Fruit fly (Drosophila melanogaster) whole organism, embryonic: Measurements from ENCODE around the gene Kpc1.

Experiments used
- Blimp-1 ChIP-seq: fragments of 200-800 bp; sonication (Bioruptor generic); optimal IDR thresholded peaks from 3 replicates; lab custom pipeline; 2018; ENCODE audit warnings: missing biosample characterization, missing genetic modification characterization, mild to moderate bottlenecking, moderate library complexity, missing genetic modification reagents
- CG10209 ChIP-seq: fragments of 200-800 bp; sonication (Bioruptor generic); optimal IDR thresholded peaks from 3 replicates; lab custom pipeline; 2017; ENCODE audit warnings: missing biosample characterization, mild to moderate bottlenecking, missing genetic modification characterization, missing genetic modification reagents
- CG11504 ChIP-seq: fragments of 200-800 bp; sonication (Bioruptor generic); optimal IDR thresholded peaks from 3 replicates; lab custom pipeline; 2019; ENCODE audit warnings: missing biosample characterization, mild to moderate bottlenecking, missing genetic modification characterization, moderate library complexity
- CG13775 ChIP-seq: fragments of 200-800 bp; sonication (Bioruptor generic); optimal IDR thresholded peaks from 3 replicates; lab custom pipeline; 2017; ENCODE audit warnings: missing biosample characterization, mild to moderate bottlenecking, missing genetic modification characterization
- CG14014 ChIP-seq: fragments of 200-800 bp; sonication (Bioruptor generic); IDR thresholded peaks from 2 replicates; pipeline ENCODE4 v1.3.6; 2022; ENCODE audit warnings: missing biosample characterization, missing genetic modification characterization
- CG15696 ChIP-seq: fragments of 200-800 bp; sonication (Bioruptor generic); optimal IDR thresholded peaks from 2 replicates; lab custom pipeline; 2019; ENCODE audit warnings: missing biosample characterization, mild to moderate bottlenecking, missing genetic modification characterization, moderate library complexity
- CG17361 ChIP-seq: fragments of 200-800 bp; sonication (Bioruptor generic); IDR thresholded peaks from 3 replicates; pipeline ENCODE4 v1.3.6; 2022; ENCODE audit warnings: missing biosample characterization, missing genetic modification characterization
- CG17912 ChIP-seq: fragments of 200-800 bp; sonication (Bioruptor generic); optimal IDR thresholded peaks from 2 replicates; lab custom pipeline; 2018; ENCODE audit warnings: missing biosample characterization, mild to moderate bottlenecking, missing genetic modification characterization
- CG2120 ChIP-seq: fragments of 200-800 bp; sonication (Bioruptor generic); optimal IDR thresholded peaks from 3 replicates; lab custom pipeline; 2016; ENCODE audit warnings: missing biosample characterization, missing genetic modification characterization
- CG31441 ChIP-seq: fragments of 200-800 bp; sonication (Bioruptor generic); IDR thresholded peaks from 2 replicates; pipeline ENCODE4 v1.3.6; 2022; ENCODE audit warnings: missing biosample characterization, missing genetic modification characterization
- CG32532 ChIP-seq: fragments of 200-800 bp; sonication (Bioruptor generic); IDR thresholded peaks from 2 replicates; pipeline ENCODE4 v1.3.6; 2022; ENCODE audit warnings: missing biosample characterization, missing genetic modification characterization
- CG32772 ChIP-seq: fragments of 200-800 bp; sonication (Bioruptor generic); IDR thresholded peaks from 2 replicates; pipeline ENCODE4 v1.3.6; 2022; ENCODE audit warnings: missing biosample characterization, missing genetic modification characterization
- CG34224 ChIP-seq: fragments of 200-800 bp; sonication (Bioruptor generic); IDR thresholded peaks from 3 replicates; pipeline ENCODE4 v1.3.6; 2022; ENCODE audit warnings: missing biosample characterization, missing genetic modification characterization; ENCODE audit not compliant: partially characterized antibody
- CG4617 ChIP-seq: fragments of 200-800 bp; sonication (Bioruptor generic); optimal IDR thresholded peaks from 3 replicates; lab custom pipeline; 2016; ENCODE audit warnings: missing biosample characterization, missing genetic modification characterization, borderline replicate concordance
- CG4730 ChIP-seq: fragments of 200-800 bp; sonication (Bioruptor generic); IDR thresholded peaks from 2 replicates; pipeline ENCODE4 v1.3.6; 2022; ENCODE audit warnings: missing biosample characterization, missing genetic modification characterization
- CG5180 ChIP-seq: fragments of 200-800 bp; sonication (Bioruptor generic); optimal IDR thresholded peaks from 3 replicates; lab custom pipeline; 2017; ENCODE audit warnings: missing biosample characterization, missing genetic modification characterization, mild to moderate bottlenecking, moderate library complexity, missing genetic modification reagents
- CG6272 ChIP-seq: fragments of 200-800 bp; sonication (Bioruptor generic); IDR thresholded peaks from 2 replicates; pipeline ENCODE4 v1.3.6; 2022; ENCODE audit warnings: missing biosample characterization, missing genetic modification characterization
- CG6683 ChIP-seq: fragments of 200-800 bp; sonication (Bioruptor generic); optimal IDR thresholded peaks from 2 replicates; lab custom pipeline; 2017; ENCODE audit warnings: missing biosample characterization, mild to moderate bottlenecking, missing genetic modification characterization, missing genetic modification reagents
- CG8359 ChIP-seq: fragments of 200-800 bp; sonication (Bioruptor generic); optimal IDR thresholded peaks from 2 replicates; lab custom pipeline; 2017; ENCODE audit warnings: missing biosample characterization, mild to moderate bottlenecking, missing genetic modification characterization, borderline replicate concordance
- CG8765 ChIP-seq: fragments of 200-800 bp; sonication (Bioruptor generic); IDR thresholded peaks from 2 replicates; pipeline ENCODE4 v1.3.6; 2022; ENCODE audit warnings: missing biosample characterization, missing genetic modification characterization
- Dek ChIP-seq: fragments of 200-800 bp; sonication (Bioruptor generic); optimal IDR thresholded peaks from 3 replicates; lab custom pipeline; 2019; ENCODE audit warnings: missing biosample characterization, mild to moderate bottlenecking, missing genetic modification characterization, moderate library complexity
- Drgx ChIP-seq: fragments of 200-800 bp; sonication (Bioruptor generic); IDR thresholded peaks from 2 replicates; pipeline ENCODE4 v1.3.6; 2022; ENCODE audit warnings: missing biosample characterization, missing genetic modification characterization
- Fer2 ChIP-seq: fragments of 200-800 bp; sonication (Bioruptor generic); optimal IDR thresholded peaks from 2 replicates; lab custom pipeline; 2018; ENCODE audit warnings: missing biosample characterization, mild to moderate bottlenecking, missing genetic modification characterization, moderate library complexity
- Hr3 ChIP-seq: fragments of 200-800 bp; sonication (Bioruptor generic); optimal IDR thresholded peaks from 3 replicates; lab custom pipeline; 2016; ENCODE audit warnings: missing biosample characterization, missing genetic modification characterization
- Hr39 ChIP-seq: fragments of >200 bp; optimal IDR thresholded peaks from 2 replicates; lab custom pipeline; 2017
- Kr ChIP-seq: fragments of 200-800 bp; sonication (Bioruptor generic); optimal IDR thresholded peaks from 2 replicates; lab custom pipeline; 2017; ENCODE audit warnings: missing biosample characterization, mild to moderate bottlenecking, missing genetic modification characterization
- Lim3 ChIP-seq: fragments of 200-800 bp; sonication (Bioruptor generic); IDR thresholded peaks from 2 replicates; pipeline ENCODE4 v1.3.6; 2022; ENCODE audit warnings: missing biosample characterization, missing genetic modification characterization
- MESR4 ChIP-seq: fragments of 200-800 bp; sonication (Bioruptor generic); optimal IDR thresholded peaks from 2 replicates; lab custom pipeline; 2018; ENCODE audit warnings: missing biosample characterization, mild to moderate bottlenecking, missing genetic modification characterization, moderate library complexity
- MTF-1 ChIP-seq: fragments of 200-800 bp; sonication (Bioruptor generic); optimal IDR thresholded peaks from 2 replicates; lab custom pipeline; 2018; ENCODE audit warnings: missing biosample characterization, mild to moderate bottlenecking, missing genetic modification characterization, borderline replicate concordance
- ab ChIP-seq: fragments of 200-800 bp; sonication (Bioruptor generic); optimal IDR thresholded peaks from 2 replicates; lab custom pipeline; 2016; ENCODE audit warnings: missing biosample characterization, missing genetic modification characterization
- btn ChIP-seq: fragments of 200-800 bp; sonication (Bioruptor generic); optimal IDR thresholded peaks from 2 replicates; lab custom pipeline; 2016; ENCODE audit warnings: missing biosample characterization, missing genetic modification characterization
- ewg ChIP-seq: fragments of 200-800 bp; sonication (Bioruptor generic); optimal IDR thresholded peaks from 3 replicates; lab custom pipeline; 2017; ENCODE audit warnings: mild to moderate bottlenecking, missing biosample characterization, missing genetic modification reagents, missing genetic modification characterization
- fd3F ChIP-seq: fragments of 200-800 bp; sonication (Bioruptor generic); optimal IDR thresholded peaks from 2 replicates; lab custom pipeline; 2018; ENCODE audit warnings: missing biosample characterization, mild to moderate bottlenecking, missing genetic modification characterization, moderate library complexity
- fru ChIP-seq: fragments of >200 bp; optimal IDR thresholded peaks from 2 replicates; lab custom pipeline; 2017
- gcm2 ChIP-seq: fragments of 200-800 bp; sonication (Bioruptor generic); optimal IDR thresholded peaks from 2 replicates; lab custom pipeline; 2016; ENCODE audit warnings: missing biosample characterization, missing genetic modification characterization
- kah ChIP-seq: fragments of 200-800 bp; sonication (Bioruptor generic); optimal IDR thresholded peaks from 2 replicates; lab custom pipeline; 2018; ENCODE audit warnings: missing biosample characterization, mild to moderate bottlenecking, missing genetic modification characterization
- kay ChIP-seq: fragments of 200-800 bp; sonication (Bioruptor generic); optimal IDR thresholded peaks from 2 replicates; lab custom pipeline; 2016; ENCODE audit warnings: missing biosample characterization, missing genetic modification characterization
- lab ChIP-seq: fragments of 200-800 bp; sonication (Bioruptor generic); optimal IDR thresholded peaks from 3 replicates; lab custom pipeline; 2017; ENCODE audit warnings: missing biosample characterization, missing genetic modification characterization, mild to moderate bottlenecking, moderate library complexity, missing genetic modification reagents
- lbe ChIP-seq: fragments of 200-800 bp; sonication (Bioruptor generic); optimal IDR thresholded peaks from 2 replicates; lab custom pipeline; 2016; ENCODE audit warnings: missing biosample characterization, mild to moderate bottlenecking, missing genetic modification characterization
- lov ChIP-seq, 2 experiments: fragments of 200-800 bp in 1 of 2; fragments of >200 bp in 1 of 2; sonication (Bioruptor generic) in 1 of 2; IDR thresholded peaks in 1 of 2; optimal IDR thresholded peaks in 1 of 2; 2 replicates in 1 of 2; 3 replicates in 1 of 2; pipeline versions ENCODE4 v1.3.6 to Lab custom; 2017 to 2022; ENCODE audit warnings: missing biosample characterization in 1 of 2, missing genetic modification characterization in 1 of 2
- odd ChIP-seq: fragments of 200-800 bp; sonication (Bioruptor generic); optimal IDR thresholded peaks from 2 replicates; lab custom pipeline; 2017; ENCODE audit warnings: missing biosample characterization, mild to moderate bottlenecking, missing genetic modification characterization
- pan ChIP-seq, 4 experiments: fragments of >200 bp in 3 of 4; fragments of 200-800 bp in 1 of 4; sonication (Bioruptor generic) in 1 of 4; optimal IDR thresholded peaks in 3 of 4; IDR thresholded peaks in 1 of 4; 2 replicates each; pipeline versions ENCODE4 v1.3.6 to Lab custom; 2017 to 2022; ENCODE audit warnings: missing biosample characterization in 2 of 4, missing genetic modification characterization in 2 of 4, mixed read lengths in 1 of 4
- rib ChIP-seq: fragments of 200-800 bp; sonication (Bioruptor generic); IDR thresholded peaks from 2 replicates; pipeline ENCODE4 v1.3.6; 2022; ENCODE audit warnings: missing biosample characterization, missing genetic modification characterization
- run ChIP-seq: fragments of 200-800 bp; sonication (Bioruptor generic); optimal IDR thresholded peaks from 3 replicates; lab custom pipeline; 2018; ENCODE audit warnings: missing biosample characterization, mild to moderate bottlenecking, missing genetic modification characterization
- slou ChIP-seq: fragments of 200-800 bp; sonication (Bioruptor generic); optimal IDR thresholded peaks from 3 replicates; lab custom pipeline; 2016; ENCODE audit warnings: missing biosample characterization, missing genetic modification characterization
- unc-4 ChIP-seq: fragments of 200-800 bp; sonication (Bioruptor generic); IDR thresholded peaks from 2 replicates; pipeline ENCODE4 v1.3.6; 2022; ENCODE audit warnings: missing biosample characterization, missing genetic modification characterization; ENCODE audit not compliant: partially characterized antibody
- zfh1 ChIP-seq: fragments of 200-800 bp; sonication (Bioruptor generic); IDR thresholded peaks from 3 replicates; pipeline ENCODE4 v1.3.6; 2022; ENCODE audit warnings: missing biosample characterization, missing genetic modification characterization

The Kpc1 gene

dm6 chr3R:15218824-15219576, 23.0 kb upstream of the Kpc1 start, which contains the start of the genes SIDL and CG12241 (continued):
- TF ChIP-seq rib (GFP tag; lab: Robert Waterston, UW) (peak; percentile 91), CG8765 (peak; percentile 87; the same call in 1 of the 2 replicates), ab (GFP tag; lab: Kevin White, UChicago) (no peak), unc-4 (0 out of 2 replicates have a peak, but pooled peaks have one; percentile 44), CG31441 (peak; percentile 90), lbe (GFP tag; lab: Kevin White, UChicago) (peak; percentile 79), MTF-1 (peak; percentile 32), fd3F (GFP tag; lab: Kevin White, UChicago) (peak; percentile 46), CG4730 (peak; percentile 92), btn (GFP tag; lab: Kevin White, UChicago) (peak; percentile 37), Hr3 (GFP tag; lab: Kevin White, UChicago) (peak; percentile 70), CG34224 (GFP tag; lab: Robert Waterston, UW) (peak; percentile 21; the same call in 1 of the 3 replicates), odd (no peak), gcm2 (GFP tag; lab: Kevin White, UChicago) (no peak)
- TF ChIP-seq, all 482 proteins: peak for 323

DNA sequence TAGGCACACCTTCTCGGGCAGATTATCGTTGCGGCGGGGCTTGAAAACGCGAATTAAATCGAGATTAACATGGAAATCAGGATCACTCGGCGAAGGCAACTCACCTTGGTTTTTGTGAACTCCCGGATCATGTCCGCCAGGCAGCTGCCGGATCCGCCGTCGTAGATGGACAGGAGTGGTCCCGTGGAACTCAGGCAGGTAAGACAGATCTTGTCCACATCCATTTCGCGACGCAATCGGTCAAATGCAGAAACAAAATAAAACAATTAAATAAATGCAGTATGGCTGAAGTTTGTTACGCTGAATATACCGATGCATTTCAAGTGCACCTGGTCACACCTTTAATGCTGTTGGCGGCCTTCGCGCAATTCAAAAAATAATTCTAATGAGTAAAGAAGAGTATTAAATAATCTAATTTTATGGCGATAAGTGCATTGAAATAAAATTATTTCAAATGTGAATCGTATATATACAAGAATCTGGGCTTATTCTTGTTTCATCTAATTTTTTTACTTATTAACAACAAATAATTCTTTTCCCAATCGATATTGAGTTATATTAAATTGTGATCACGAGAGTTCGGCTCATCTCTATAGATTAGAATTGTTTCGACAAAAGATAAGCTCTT, 17.5 kb upstream of the Kpc1 start, which contains the start of the genes CG6654 and CG4210:
CG6654 (minus strand) TSS at position 297 of the 628 bp plus-strand sequence.
CG4210 (plus strand) TSS at position 613 of the 628 bp plus-strand sequence.
- no peak for TF ChIP-seq pan (optimal IDR thresholded peaks at IDR 0.05; lab: Kevin White, UChicago)
- no peak for TF ChIP-seq pan (GFP tag; optimal IDR thresholded peaks at IDR 0.05 in 1 of 2, IDR thresholded peaks at IDR 0.05 in 1 of 2)
- TF ChIP-seq run = no peak
- TF ChIP-seq Blimp-1 (GFP tag; lab: Kevin White, UChicago) = no peak
- TF ChIP-seq lov (optimal IDR thresholded peaks at IDR 0.05; lab: Kevin White, UChicago) = no peak
- no peak for TF ChIP-seq lov (GFP tag; IDR thresholded peaks at IDR 0.05; lab: Robert Waterston, UW)
- no peak for TF ChIP-seq Kr (GFP tag; lab: Kevin White, UChicago)
- peak; percentile 33; the same call in 1 of the 3 replicates for TF ChIP-seq CG17361 (GFP tag; lab: Robert Waterston, UW)
- no peak for TF ChIP-seq lab
- no peak for TF ChIP-seq Drgx (GFP tag; lab: Robert Waterston, UW)
- no peak for TF ChIP-seq zfh1 (GFP tag; lab: Robert Waterston, UW)
- no peak for TF ChIP-seq Fer2 (tag; lab: Kevin White, UChicago)
- TF ChIP-seq kah (GFP tag; lab: Kevin White, UChicago) = no peak
- no peak for TF ChIP-seq CG6272 (GFP tag; lab: Robert Waterston, UW)
- TF ChIP-seq CG4617 (GFP tag; lab: Kevin White, UChicago) = peak; percentile 78
- no peak for TF ChIP-seq fru
- TF ChIP-seq CG10209 (GFP tag; lab: Kevin White, UChicago) = no peak
- peak; percentile 3 for TF ChIP-seq CG13775
- TF ChIP-seq slou (GFP tag; lab: Kevin White, UChicago) = no peak
- TF ChIP-seq CG6683 = no peak
- peak; percentile 53 for TF ChIP-seq CG2120
- TF ChIP-seq CG14014 (GFP tag; lab: Robert Waterston, UW) = no peak
- TF ChIP-seq CG32772 = no peak
- peak; percentile 66 for TF ChIP-seq MESR4 (GFP tag; lab: Kevin White, UChicago)
- TF ChIP-seq CG11504 (tag; lab: Kevin White, UChicago) = no peak
- no peak for TF ChIP-seq CG8359 (GFP tag; lab: Kevin White, UChicago)
- no peak for TF ChIP-seq ewg (GFP tag; lab: Kevin White, UChicago)
- TF ChIP-seq Lim3 = no peak
- no peak for TF ChIP-seq kay (GFP tag; lab: Kevin White, UChicago)
- peak; percentile 56 for TF ChIP-seq CG15696 (tag; lab: Kevin White, UChicago)
- TF ChIP-seq Dek (tag; lab: Kevin White, UChicago) = no peak
- no peak for TF ChIP-seq Hr39
- peak; percentile 10; the same call in 1 of the 2 replicates for TF ChIP-seq CG32532 (GFP tag; lab: Robert Waterston, UW)
- TF ChIP-seq CG17912 (GFP tag; lab: Kevin White, UChicago) = no peak
- no peak for TF ChIP-seq CG5180 (GFP tag; lab: Kevin White, UChicago)
